Worm (Caenorhabditis elegans) whole organism, L4 larva: ENCODE measurements around the gene F21C10.10.

ENCODE experiments used
- F37D6.2 ChIP-seq: sonication (generic microtip); optimal IDR thresholded peaks from 2 replicates; lab custom pipeline; 2016; ENCODE audit warnings: mild to moderate bottlenecking, missing genetic modification characterization, missing compliant biosample characterization
- F44E2.7 ChIP-seq: fragments of 200-800 bp; sonication (Bioruptor generic); IDR thresholded peaks from 2 replicates; pipeline ENCODE4 v2.1.2; 2022; ENCODE audit warnings: missing genetic modification characterization, missing compliant biosample characterization
- Y105C5A.15 ChIP-seq: fragments of 200-800 bp; sonication (Bioruptor generic); IDR thresholded peaks from 2 replicates; pipeline ENCODE4 v1.3.6; 2022; ENCODE audit warnings: missing genetic modification characterization, missing compliant biosample characterization
- Y5F2A.4 ChIP-seq: fragments of 200-800 bp; sonication (Bioruptor generic); optimal IDR thresholded peaks from 2 replicates; lab custom pipeline; 2018; ENCODE audit warnings: mild to moderate bottlenecking, missing genetic modification characterization, missing compliant biosample characterization
- ZK546.5 ChIP-seq, 2 experiments: sonication (generic microtip); optimal IDR thresholded peaks; 2 replicates each; lab custom pipeline; 2017; ENCODE audit warnings: missing biosample characterization in 2 of 2, missing genetic modification characterization in 2 of 2
- aha-1 ChIP-seq: fragments of 150-350 bp; peaks from one replicate; lab custom pipeline; 2014; ENCODE audit warnings: missing biosample characterization, missing genetic modification characterization
- ama-1 ChIP-seq: fragments of 150-350 bp; optimal IDR thresholded peaks from 2 replicates; lab custom pipeline; 2014; ENCODE audit warnings: inconsistent platforms, mixed read lengths
- arid-1 ChIP-seq: fragments of 200-800 bp; sonication (Bioruptor generic); conservative IDR thresholded peaks from 2 replicates; pipeline ENCODE4 v1.3.6; 2022; ENCODE audit warnings: missing genetic modification reagents, missing genetic modification characterization, missing compliant biosample characterization
- attf-4 ChIP-seq: sonication (generic microtip); optimal IDR thresholded peaks from 3 replicates; lab custom pipeline; 2017; ENCODE audit warnings: missing biosample characterization, missing genetic modification characterization
- ceh-20 ChIP-seq: fragments of 200-800 bp; sonication (Bioruptor generic); IDR thresholded peaks from 2 replicates; pipeline ENCODE4 v1.3.6; 2022; ENCODE audit warnings: missing genetic modification reagents, missing genetic modification characterization, missing compliant biosample characterization
- ceh-32 ChIP-seq: sonication (generic microtip); optimal IDR thresholded peaks from 2 replicates; lab custom pipeline; 2016; ENCODE audit warnings: mild to moderate bottlenecking, missing genetic modification characterization, missing compliant biosample characterization; ENCODE audit not compliant: poor library complexity
- ceh-44 ChIP-seq: fragments of 200-800 bp; sonication (Bioruptor generic); IDR thresholded peaks from 2 replicates; pipeline ENCODE4 v1.3.6; 2022; ENCODE audit warnings: missing genetic modification reagents, missing genetic modification characterization, missing compliant biosample characterization
- ceh-62 ChIP-seq: sonication (generic microtip); optimal IDR thresholded peaks from 2 replicates; lab custom pipeline; 2017; ENCODE audit warnings: missing biosample characterization, missing genetic modification characterization
- ceh-82 ChIP-seq: sonication (generic microtip); optimal IDR thresholded peaks from 2 replicates; lab custom pipeline; 2017; ENCODE audit warnings: missing biosample characterization, missing genetic modification characterization
- daf-12 ChIP-seq: fragments of 150-350 bp; optimal IDR thresholded peaks from 2 replicates; lab custom pipeline; 2014; ENCODE audit warnings: missing biosample characterization, missing genetic modification reagents, missing genetic modification characterization
- daf-8 ChIP-seq: fragments of 200-800 bp; sonication (Bioruptor generic); IDR thresholded peaks from 2 replicates; pipeline ENCODE4 v1.3.6; 2022; ENCODE audit warnings: missing genetic modification characterization, missing compliant biosample characterization
- dmd-9 ChIP-seq: fragments of 200-800 bp; sonication (Bioruptor generic); IDR thresholded peaks from 2 replicates; pipeline ENCODE4 v1.3.6; 2022; ENCODE audit warnings: missing genetic modification reagents, missing genetic modification characterization, missing compliant biosample characterization
- hlh-11 ChIP-seq: fragments of 200-800 bp; sonication (Bioruptor generic); optimal IDR thresholded peaks from 2 replicates; lab custom pipeline; 2018; ENCODE audit warnings: mild to moderate bottlenecking, missing genetic modification characterization, missing compliant biosample characterization
- hlh-30 ChIP-seq: sonication (generic microtip); optimal IDR thresholded peaks from 2 replicates; lab custom pipeline; 2017; ENCODE audit warnings: antibody characterized with exemption, mild to moderate bottlenecking, missing genetic modification characterization, missing compliant biosample characterization; ENCODE audit not compliant: insufficient read depth
- hmg-1.1 ChIP-seq: fragments of 200-800 bp; sonication (Bioruptor generic); IDR thresholded peaks from 2 replicates; pipeline ENCODE4 v1.3.6; 2022; ENCODE audit warnings: missing genetic modification reagents, missing genetic modification characterization, missing compliant biosample characterization
- lin-1 ChIP-seq: fragments of 200-800 bp; sonication (Bioruptor generic); IDR thresholded peaks from 2 replicates; pipeline ENCODE4 v1.3.6; 2022; ENCODE audit warnings: missing genetic modification reagents, missing genetic modification characterization, missing compliant biosample characterization
- lin-15B ChIP-seq: fragments of 150-350 bp; sonication (generic microtip); optimal IDR thresholded peaks from 3 replicates; lab custom pipeline; 2014; ENCODE audit warnings: missing biosample characterization, missing genetic modification characterization
- lin-29 ChIP-seq: fragments of 200-800 bp; sonication (Bioruptor generic); IDR thresholded peaks from 2 replicates; pipeline ENCODE4 v1.3.6; 2022; ENCODE audit warnings: missing genetic modification reagents, missing genetic modification characterization, missing compliant biosample characterization
- lin-39 ChIP-seq: fragments of 150-350 bp; optimal IDR thresholded peaks from 2 replicates; lab custom pipeline; 2014; ENCODE audit warnings: missing biosample characterization, missing genetic modification reagents, missing genetic modification characterization
- lir-3 ChIP-seq: sonication (generic microtip); optimal IDR thresholded peaks from 2 replicates; lab custom pipeline; 2016; ENCODE audit warnings: mild to moderate bottlenecking, missing genetic modification characterization, missing compliant biosample characterization
- lsy-2 ChIP-seq, 2 experiments: fragments of 150-350 bp in 1 of 2; sonication (generic microtip) in 1 of 2; optimal IDR thresholded peaks; 2 replicates each; lab custom pipeline; 2014 to 2017; ENCODE audit warnings: missing biosample characterization in 2 of 2, missing genetic modification characterization in 2 of 2
- mdl-1 ChIP-seq, 2 experiments: fragments of 150-350 bp in 1 of 2; sonication (generic microtip) in 1 of 2; optimal IDR thresholded peaks; 2 replicates each; lab custom pipeline; 2014 to 2017; ENCODE audit warnings: missing biosample characterization in 2 of 2, missing genetic modification characterization in 2 of 2
- mdt-29 ChIP-seq: fragments of 200-800 bp; sonication (Bioruptor generic); IDR thresholded peaks from 2 replicates; pipeline ENCODE4 v1.3.6; 2022; ENCODE audit warnings: missing genetic modification reagents, missing genetic modification characterization, missing compliant biosample characterization
- mep-1 ChIP-seq: fragments of 150-350 bp; sonication (generic microtip); optimal IDR thresholded peaks from 3 replicates; lab custom pipeline; 2014; ENCODE audit warnings: missing biosample characterization, missing genetic modification characterization
- mxl-3 ChIP-seq: fragments of 200-800 bp; sonication (Bioruptor generic); optimal IDR thresholded peaks from 2 replicates; lab custom pipeline; 2018; ENCODE audit warnings: mild to moderate bottlenecking, missing genetic modification characterization, missing compliant biosample characterization
- nhr-10 ChIP-seq: fragments of 150-350 bp; optimal IDR thresholded peaks from 2 replicates; lab custom pipeline; 2014; ENCODE audit warnings: missing biosample characterization, missing genetic modification characterization
- nhr-11 ChIP-seq: fragments of 150-350 bp; optimal IDR thresholded peaks from 2 replicates; lab custom pipeline; 2014; ENCODE audit warnings: missing biosample characterization, missing genetic modification characterization
- nhr-42 ChIP-seq: fragments of 200-800 bp; sonication (Bioruptor generic); IDR thresholded peaks from 2 replicates; pipeline ENCODE4 v1.3.6; 2022; ENCODE audit warnings: missing genetic modification characterization, missing compliant biosample characterization
- nhr-48 ChIP-seq: sonication (generic microtip); optimal IDR thresholded peaks from 2 replicates; lab custom pipeline; 2016; ENCODE audit warnings: mild to moderate bottlenecking, missing genetic modification characterization, missing compliant biosample characterization
- nhr-6 ChIP-seq: fragments of 150-350 bp; optimal IDR thresholded peaks from 2 replicates; lab custom pipeline; 2014; ENCODE audit warnings: missing biosample characterization, missing genetic modification characterization
- php-3 ChIP-seq: fragments of 200-800 bp; sonication (Bioruptor generic); IDR thresholded peaks from 2 replicates; pipeline ENCODE4 v1.3.6; 2022; ENCODE audit warnings: missing genetic modification reagents, missing genetic modification characterization, missing compliant biosample characterization
- pqm-1 ChIP-seq: sonication (generic microtip); optimal IDR thresholded peaks from 2 replicates; lab custom pipeline; 2017; ENCODE audit warnings: missing biosample characterization, missing genetic modification characterization
- saeg-2 ChIP-seq: fragments of 200-800 bp; sonication (Bioruptor generic); IDR thresholded peaks from 2 replicates; pipeline ENCODE4 v1.3.6; 2022; ENCODE audit warnings: missing genetic modification reagents, missing genetic modification characterization, missing compliant biosample characterization
- snpc-1.2 ChIP-seq: fragments of 200-800 bp; sonication (Bioruptor generic); IDR thresholded peaks from 2 replicates; pipeline ENCODE4 v1.3.6; 2022; ENCODE audit warnings: missing genetic modification reagents, missing genetic modification characterization, missing compliant biosample characterization
- snpc-4 ChIP-seq: fragments of 150-350 bp; optimal IDR thresholded peaks from 2 replicates; lab custom pipeline; 2014; ENCODE audit warnings: missing biosample characterization, missing genetic modification characterization
- spr-1 ChIP-seq: sonication (generic microtip); optimal IDR thresholded peaks from 2 replicates; lab custom pipeline; 2016; ENCODE audit warnings: mild to moderate bottlenecking, missing genetic modification characterization, missing compliant biosample characterization
- tra-1 ChIP-seq: fragments of 200-800 bp; sonication (Bioruptor generic); IDR thresholded peaks from 2 replicates; pipeline ENCODE4 v1.3.6; 2022; ENCODE audit warnings: missing genetic modification reagents, missing genetic modification characterization, missing compliant biosample characterization
- unc-130 ChIP-seq: sonication (generic microtip); optimal IDR thresholded peaks from 2 replicates; lab custom pipeline; 2016; ENCODE audit warnings: missing genetic modification reagents, missing genetic modification characterization, missing compliant biosample characterization
- unc-39 ChIP-seq: sonication (generic microtip); optimal IDR thresholded peaks from 2 replicates; lab custom pipeline; 2017; ENCODE audit warnings: missing biosample characterization, missing genetic modification characterization
- unc-62 ChIP-seq, 3 experiments: fragments of 150-350 bp in 1 of 3; sonication (generic microtip); optimal IDR thresholded peaks in 2 of 3; peaks in 1 of 3; 1 replicate in 1 of 3; 2 replicates in 2 of 3; lab custom pipeline; 2014 to 2017; ENCODE audit warnings: missing biosample characterization in 3 of 3, missing genetic modification characterization in 3 of 3, missing genetic modification reagents in 3 of 3, missing genotype in 1 of 3
- vab-7 ChIP-seq: fragments of 200-800 bp; sonication (Bioruptor generic); IDR thresholded peaks from 2 replicates; pipeline ENCODE4 v1.3.6; 2022; ENCODE audit warnings: missing genetic modification reagents, missing genetic modification characterization, missing compliant biosample characterization
- zfp-2 ChIP-seq: sonication (generic microtip); optimal IDR thresholded peaks from 2 replicates; lab custom pipeline; 2016; ENCODE audit warnings: mild to moderate bottlenecking, missing genetic modification characterization, missing compliant biosample characterization
- zfp-3 ChIP-seq: fragments of 200-800 bp; sonication (Bioruptor generic); conservative IDR thresholded peaks from 2 replicates; pipeline ENCODE4 v1.3.6; 2022; ENCODE audit warnings: missing genetic modification reagents, missing genetic modification characterization, missing compliant biosample characterization
- zip-11 ChIP-seq: fragments of 200-800 bp; sonication (Bioruptor generic); IDR thresholded peaks from 2 replicates; pipeline ENCODE4 v1.3.6; 2022; ENCODE audit warnings: missing genetic modification characterization, missing compliant biosample characterization
- zip-2 ChIP-seq: fragments of 150-350 bp; optimal IDR thresholded peaks from 2 replicates; lab custom pipeline; 2014; ENCODE audit warnings: missing biosample characterization, missing genetic modification characterization

The F21C10.10 gene

DNA sequence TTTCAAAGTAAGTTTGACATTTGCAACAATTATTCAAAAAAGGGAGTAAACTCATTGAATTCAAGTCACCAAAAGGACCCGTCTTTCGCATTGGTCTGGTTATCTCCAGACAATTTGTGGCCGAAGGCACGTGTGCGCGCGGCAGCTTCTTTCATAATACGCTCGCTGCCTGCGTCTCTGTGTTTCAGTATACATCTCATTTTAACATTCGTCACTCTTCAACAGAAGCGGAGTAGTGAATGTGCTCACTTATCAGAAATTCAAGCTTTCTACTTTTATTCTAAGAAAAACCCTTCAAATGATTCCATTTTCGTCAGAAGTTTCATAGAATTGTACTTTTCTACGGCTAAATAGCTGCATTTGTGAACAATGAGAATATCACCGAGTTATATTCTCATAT, 32.5 kb downstream of the F21C10.10 start (continued):
- TF ChIP-seq ceh-20 (GFP tag; lab: Robert Waterston, UW) = no peak
- TF ChIP-seq zfp-2 (tag; lab: Kevin White, UChicago) = no peak
- TF ChIP-seq php-3 (GFP tag; lab: Robert Waterston, UW) = no peak
- TF ChIP-seq nhr-10 (tag; lab: Kevin White, UChicago) = no peak
- TF ChIP-seq zfp-3 (GFP tag; lab: Robert Waterston, UW) = no peak
- TF ChIP-seq nhr-11 (tag; lab: Kevin White, UChicago) = peak; percentile 84
- TF ChIP-seq F44E2.7 (GFP tag; lab: Robert Waterston, UW) = no peak
- no peak for TF ChIP-seq lin-15B (tag; lab: Kevin White, UChicago)
- TF ChIP-seq snpc-4 = no peak
- TF ChIP-seq vab-7 (GFP tag; lab: Robert Waterston, UW) = no peak
- no peak for TF ChIP-seq daf-12 (tag; lab: Kevin White, UChicago)
- TF ChIP-seq mdl-1 (tag; optimal IDR thresholded peaks at IDR 0.05; lab: Kevin White, UChicago) = peak; percentile 64 to 93
- no peak for TF ChIP-seq lin-1 (GFP tag; lab: Robert Waterston, UW)
- TF ChIP-seq nhr-42 (GFP tag; lab: Robert Waterston, UW) = no peak
- no peak for TF ChIP-seq saeg-2 (GFP tag; lab: Robert Waterston, UW)
- no peak for TF ChIP-seq arid-1
- TF ChIP-seq lin-39 (tag; lab: Kevin White, UChicago) = no peak
- no peak for TF ChIP-seq ZK546.5 (tag; optimal IDR thresholded peaks at IDR 0.05; lab: Kevin White, UChicago)
- TF ChIP-seq tra-1 (GFP tag; lab: Robert Waterston, UW) = no peak
- no peak for TF ChIP-seq unc-39 (tag; lab: Kevin White, UChicago)
- TF ChIP-seq hmg-1.1 (GFP tag; lab: Robert Waterston, UW) = peak; percentile 69
- TF ChIP-seq aha-1 (tag; lab: Kevin White, UChicago) = no peak
- TF ChIP-seq lir-3 (tag; lab: Kevin White, UChicago) = no peak
- TF ChIP-seq hlh-30 (tag; lab: Kevin White, UChicago) = peak; percentile 86
- TF ChIP-seq zip-2 (tag; lab: Kevin White, UChicago) = no peak
- peak; percentile 77 for TF ChIP-seq mxl-3 (GFP tag; lab: Kevin White, UChicago)
- peak; percentile 41 for TF ChIP-seq nhr-48 (tag; lab: Kevin White, UChicago)
- no peak for TF ChIP-seq hlh-11 (tag; lab: Kevin White, UChicago)
- TF ChIP-seq ama-1 (lab: Kevin White, UChicago) = no peak
- TF ChIP-seq snpc-1.2 (GFP tag; lab: Robert Waterston, UW) = peak; percentile 45; the same call in 1 of the 2 replicates
- no peak for TF ChIP-seq lsy-2 (tag; optimal IDR thresholded peaks at IDR 0.05; lab: Kevin White, UChicago)
- TF ChIP-seq dmd-9 (GFP tag; lab: Robert Waterston, UW) = no peak
- TF ChIP-seq daf-8 = no peak
- no peak for TF ChIP-seq zip-11 (GFP tag; lab: Robert Waterston, UW)
- TF ChIP-seq Y5F2A.4 (GFP tag; lab: Kevin White, UChicago) = no peak
- no peak for TF ChIP-seq ceh-82 (tag; lab: Kevin White, UChicago)
- no peak for TF ChIP-seq unc-62 (GFP tag; optimal IDR thresholded peaks at IDR 0.05 in 1 of 2; lab: Kevin White, UChicago)
- TF ChIP-seq unc-62 (tag; optimal IDR thresholded peaks at IDR 0.05; lab: Kevin White, UChicago) = no peak
- no peak for TF ChIP-seq pqm-1 (tag; lab: Kevin White, UChicago)
- no peak for TF ChIP-seq ceh-32 (tag; lab: Kevin White, UChicago)
- no peak for TF ChIP-seq nhr-6
- no peak for TF ChIP-seq ceh-62 (tag; lab: Kevin White, UChicago)
- TF ChIP-seq ceh-44 = no peak
- no peak for TF ChIP-seq attf-4 (tag; lab: Kevin White, UChicago)
- TF ChIP-seq mdt-29 (GFP tag; lab: Robert Waterston, UW) = no peak
- TF ChIP-seq lin-29 = no peak
- no peak for TF ChIP-seq Y105C5A.15
- no peak for TF ChIP-seq mep-1 (tag; lab: Kevin White, UChicago)
- TF ChIP-seq F37D6.2 (tag; lab: Kevin White, UChicago) = peak; percentile 11
- no peak for TF ChIP-seq unc-130 (GFP tag; lab: Kevin White, UChicago)
- no peak for TF ChIP-seq spr-1 (tag; lab: Kevin White, UChicago)
